Worm (Caenorhabditis elegans) whole organism, L1 larva: ENCODE data around the gene Y46H3A.5.

Experiments used
- ceh-82 ChIP-seq, 3 experiments: fragments of 150-350 bp in 1 of 3; sonication (generic microtip) in 2 of 3; optimal IDR thresholded peaks; 2 replicates each; lab custom pipeline; 2014 to 2017; ENCODE audit warnings: missing biosample characterization in 3 of 3, missing genetic modification characterization in 3 of 3
- jun-1 ChIP-seq: fragments of 150-350 bp; optimal IDR thresholded peaks from 2 replicates; lab custom pipeline; 2014; ENCODE audit warnings: missing biosample characterization, missing genetic modification reagents, missing genetic modification characterization
- lir-3 ChIP-seq: sonication (generic microtip); optimal IDR thresholded peaks from 2 replicates; lab custom pipeline; 2016; ENCODE audit warnings: mild to moderate bottlenecking, missing genetic modification characterization, moderate library complexity, missing compliant biosample characterization; ENCODE audit not compliant: poor library complexity
- nhr-47 ChIP-seq: sonication (generic microtip); optimal IDR thresholded peaks from 2 replicates; lab custom pipeline; 2016; ENCODE audit warnings: mild to moderate bottlenecking, missing genetic modification characterization, moderate library complexity, missing compliant biosample characterization
- nhr-84 ChIP-seq: sonication (generic microtip); optimal IDR thresholded peaks from 2 replicates; lab custom pipeline; 2017; ENCODE audit warnings: missing biosample characterization, missing genetic modification characterization
- snpc-4 ChIP-seq: fragments of 150-350 bp; optimal IDR thresholded peaks from 2 replicates; lab custom pipeline; 2014; ENCODE audit warnings: missing biosample characterization, missing genetic modification characterization

- TF ChIP-seq nhr-84 (tag; lab: Kevin White, UChicago) (no peak), snpc-4 (tag; lab: Kevin White, UChicago) (no peak), lir-3 (tag; lab: Kevin White, UChicago) (no peak), ceh-82 (tag; optimal IDR thresholded peaks at IDR 0.05; lab: Kevin White, UChicago) (no peak), nhr-47 (tag; lab: Kevin White, UChicago) (no peak), jun-1 (tag; lab: Kevin White, UChicago) (no peak)
These were observed 31.3 kb upstream of the Y46H3A.5 start, which contains the start of gene T10B5.7 for ce11 chrV:1845977-1846376.
